Worm (Caenorhabditis elegans) whole organism, young adult: Measurements from ENCODE around the gene orc-2.

Source experiments
- B0261.1 ChIP-seq: sonication (generic microtip); optimal IDR thresholded peaks from 2 replicates; lab custom pipeline; 2016; ENCODE audit warnings: mild to moderate bottlenecking, missing genetic modification characterization, moderate library complexity, missing compliant biosample characterization
- F10E7.11 ChIP-seq: sonication (generic microtip); optimal IDR thresholded peaks from 2 replicates; lab custom pipeline; 2017; ENCODE audit warnings: mild to moderate bottlenecking, missing genetic modification characterization, moderate library complexity, missing compliant biosample characterization
- F22D6.2 ChIP-seq: sonication (generic microtip); optimal IDR thresholded peaks from 2 replicates; lab custom pipeline; 2016; ENCODE audit warnings: mild to moderate bottlenecking, missing genetic modification characterization, missing compliant biosample characterization
- F37B4.10 ChIP-seq: fragments of 200-800 bp; sonication (Bioruptor generic); IDR thresholded peaks from 2 replicates; pipeline ENCODE4 v1.3.6; 2022; ENCODE audit warnings: missing genetic modification characterization, missing compliant biosample characterization
- F52B5.7 ChIP-seq: sonication (generic microtip); optimal IDR thresholded peaks from 2 replicates; lab custom pipeline; 2016; ENCODE audit warnings: mild to moderate bottlenecking, missing genetic modification characterization, missing compliant biosample characterization
- F57C9.4 ChIP-seq: sonication (generic microtip); optimal IDR thresholded peaks from 2 replicates; lab custom pipeline; 2017; ENCODE audit warnings: mild to moderate bottlenecking, missing genetic modification characterization, missing compliant biosample characterization
- K11D2.4 ChIP-seq: fragments of 200-800 bp; sonication (Bioruptor generic); IDR thresholded peaks from 2 replicates; pipeline ENCODE4 v1.3.6; 2022; ENCODE audit warnings: missing genetic modification reagents, missing genetic modification characterization, missing compliant biosample characterization
- T07F8.4 ChIP-seq: sonication (generic microtip); optimal IDR thresholded peaks from 2 replicates; lab custom pipeline; 2016; ENCODE audit warnings: mild to moderate bottlenecking, missing genetic modification characterization, moderate library complexity, missing compliant biosample characterization
- T26A5.8 ChIP-seq: sonication (generic microtip); optimal IDR thresholded peaks from 2 replicates; lab custom pipeline; 2016; ENCODE audit warnings: missing genetic modification characterization, missing compliant biosample characterization
- Y53G8AR.9 ChIP-seq: fragments of 200-800 bp; sonication (Bioruptor generic); conservative IDR thresholded peaks from 2 replicates; pipeline ENCODE4 v1.3.6; 2022; ENCODE audit warnings: missing genetic modification reagents, missing genetic modification characterization, missing compliant biosample characterization
- ama-1 ChIP-seq, 3 experiments: fragments of 150-350 bp in 1 of 3; sonication (generic microtip) in 2 of 3; optimal IDR thresholded peaks; 2 replicates each; lab custom pipeline; 2014 to 2018; ENCODE audit warnings: missing biosample characterization in 2 of 3, missing genetic modification characterization in 2 of 3, missing genetic modification reagents in 2 of 3
- aptf-2 ChIP-seq: fragments of 200-800 bp; sonication (Bioruptor generic); conservative IDR thresholded peaks from 2 replicates; pipeline ENCODE4 v1.3.6; 2022; ENCODE audit warnings: missing genetic modification reagents, missing genetic modification characterization, missing compliant biosample characterization
- aptf-3 ChIP-seq: fragments of 200-800 bp; sonication (Bioruptor generic); IDR thresholded peaks from 2 replicates; pipeline ENCODE4 v1.3.6; 2022; ENCODE audit warnings: missing genetic modification characterization, missing compliant biosample characterization
- athp-1 ChIP-seq: sonication (generic microtip); optimal IDR thresholded peaks from 2 replicates; lab custom pipeline; 2017; ENCODE audit warnings: mild to moderate bottlenecking, missing genetic modification characterization, missing compliant biosample characterization
- bed-2 ChIP-seq: fragments of 200-800 bp; sonication (Bioruptor generic); IDR thresholded peaks from 2 replicates; pipeline ENCODE4 v1.3.6; 2022; ENCODE audit warnings: missing genetic modification reagents, missing genetic modification characterization, missing compliant biosample characterization
- ccch-3 ChIP-seq: fragments of 200-800 bp; sonication (Bioruptor generic); optimal IDR thresholded peaks from 2 replicates; lab custom pipeline; 2018; ENCODE audit warnings: mild to moderate bottlenecking, missing genetic modification characterization, missing compliant biosample characterization
- cebp-1 ChIP-seq, 2 experiments: fragments of 200-800 bp in 1 of 2; sonication (Bioruptor generic) in 1 of 2; sonication (generic microtip) in 1 of 2; IDR thresholded peaks in 1 of 2; optimal IDR thresholded peaks in 1 of 2; 2 replicates each; pipeline versions ENCODE4 v1.3.6 to Lab custom; 2017 to 2022; ENCODE audit warnings: missing compliant biosample characterization in 2 of 2, missing genetic modification characterization in 2 of 2, mild to moderate bottlenecking in 1 of 2, missing genetic modification reagents in 1 of 2, moderate library complexity in 1 of 2
- ceh-91 ChIP-seq: fragments of 200-800 bp; sonication (Bioruptor generic); IDR thresholded peaks from 2 replicates; pipeline ENCODE4 v1.3.6; 2022; ENCODE audit warnings: missing genetic modification reagents, missing genetic modification characterization, missing compliant biosample characterization
- chd-7 ChIP-seq: sonication (generic microtip); optimal IDR thresholded peaks from 2 replicates; lab custom pipeline; 2016; ENCODE audit warnings: mild to moderate bottlenecking, missing genetic modification characterization, moderate library complexity, missing compliant biosample characterization
- die-1 ChIP-seq: sonication (generic microtip); optimal IDR thresholded peaks from 2 replicates; lab custom pipeline; 2016; ENCODE audit warnings: missing genotype, mild to moderate bottlenecking, missing genetic modification characterization, missing compliant biosample characterization
- egl-44 ChIP-seq: fragments of 200-800 bp; sonication (Bioruptor generic); IDR thresholded peaks from 2 replicates; pipeline ENCODE4 v1.3.6; 2022; ENCODE audit warnings: missing genetic modification reagents, missing genetic modification characterization, missing compliant biosample characterization
- hlh-12 ChIP-seq: sonication (generic microtip); optimal IDR thresholded peaks from 2 replicates; lab custom pipeline; 2016; ENCODE audit warnings: missing genetic modification characterization, missing compliant biosample characterization
- hmg-1.2 ChIP-seq: fragments of 200-800 bp; sonication (Bioruptor generic); IDR thresholded peaks from 2 replicates; pipeline ENCODE4 v1.3.6; 2022; ENCODE audit warnings: missing genetic modification reagents, missing genetic modification characterization, missing compliant biosample characterization
- hrde-1 ChIP-seq: sonication (generic microtip); optimal IDR thresholded peaks from 2 replicates; lab custom pipeline; 2016; ENCODE audit warnings: missing genetic modification characterization, mild to moderate bottlenecking, missing compliant biosample characterization, moderate library complexity, missing genotype, missing genetic modification reagents, borderline replicate concordance
- hsf-1 ChIP-seq: fragments of 200-800 bp; sonication (Bioruptor generic); IDR thresholded peaks from 2 replicates; pipeline ENCODE4 v1.3.6; 2022; ENCODE audit warnings: missing genetic modification reagents, missing genetic modification characterization, missing compliant biosample characterization
- let-607 ChIP-seq, 2 experiments: fragments of 200-800 bp in 1 of 2; sonication (Bioruptor generic) in 1 of 2; sonication (generic microtip) in 1 of 2; optimal IDR thresholded peaks; 2 replicates each; lab custom pipeline; 2016 to 2018; ENCODE audit warnings: mild to moderate bottlenecking in 2 of 2, missing compliant biosample characterization in 2 of 2, missing genetic modification characterization in 2 of 2, moderate library complexity in 2 of 2, missing genotype in 1 of 2
- lir-1 ChIP-seq: fragments of 200-800 bp; sonication (Bioruptor generic); conservative IDR thresholded peaks from 2 replicates; pipeline ENCODE4 v1.3.6; 2022; ENCODE audit warnings: missing genetic modification reagents, missing genetic modification characterization, missing compliant biosample characterization
- madf-10 ChIP-seq: sonication (generic microtip); optimal IDR thresholded peaks from 2 replicates; lab custom pipeline; 2016; ENCODE audit warnings: mild to moderate bottlenecking, missing genetic modification characterization, missing compliant biosample characterization
- madf-3 ChIP-seq: fragments of 200-800 bp; sonication (Bioruptor generic); IDR thresholded peaks from 2 replicates; pipeline ENCODE4 v1.3.6; 2022; ENCODE audit warnings: missing genetic modification reagents, missing genetic modification characterization, missing compliant biosample characterization
- mcd-1 ChIP-seq: fragments of 200-800 bp; sonication (Bioruptor generic); IDR thresholded peaks from 2 replicates; pipeline ENCODE4 v1.3.6; 2022; ENCODE audit warnings: missing genetic modification reagents, missing genetic modification characterization, missing compliant biosample characterization
- mel-28 ChIP-seq: sonication (generic microtip); optimal IDR thresholded peaks from 2 replicates; lab custom pipeline; 2016; ENCODE audit warnings: borderline replicate concordance, mild to moderate bottlenecking, missing genetic modification characterization, missing compliant biosample characterization
- nhr-80 ChIP-seq: sonication (generic microtip); optimal IDR thresholded peaks from 2 replicates; lab custom pipeline; 2016; ENCODE audit warnings: missing genetic modification characterization, missing compliant biosample characterization
- pbrm-1 ChIP-seq: fragments of 200-800 bp; sonication (Bioruptor generic); IDR thresholded peaks from 2 replicates; pipeline ENCODE4 v1.3.6; 2022; ENCODE audit warnings: missing genetic modification reagents, missing genetic modification characterization, missing compliant biosample characterization
- pha-4 ChIP-seq: fragments of 150-350 bp; sonication (generic microtip); optimal IDR thresholded peaks from 2 replicates; lab custom pipeline; 2014; ENCODE audit warnings: missing biosample characterization, missing genetic modification reagents, missing genetic modification characterization
- rec-8 ChIP-seq, 2 experiments: sonication (generic microtip); optimal IDR thresholded peaks; 2 replicates each; lab custom pipeline; 2016; ENCODE audit warnings: mild to moderate bottlenecking in 2 of 2, missing genetic modification characterization in 2 of 2, missing genetic modification reagents in 2 of 2, missing genotype in 2 of 2, missing biosample characterization in 1 of 2, missing compliant biosample characterization in 1 of 2, moderate library complexity in 1 of 2
- snpc-3.4 ChIP-seq: sonication (generic microtip); optimal IDR thresholded peaks from 2 replicates; lab custom pipeline; 2017; ENCODE audit warnings: missing genetic modification characterization, mild to moderate bottlenecking, missing compliant biosample characterization, antibody characterized with exemption, moderate library complexity, missing genotype, missing genetic modification reagents
- snpc-4 ChIP-seq, 5 experiments: fragments of 150-350 bp in 1 of 5; sonication (generic microtip) in 4 of 5; optimal IDR thresholded peaks; 2 replicates each; lab custom pipeline; 2014 to 2018; ENCODE audit warnings: missing genetic modification characterization in 5 of 5, missing biosample characterization in 3 of 5, antibody characterized with exemption in 2 of 5, mild to moderate bottlenecking in 2 of 5, missing compliant biosample characterization in 2 of 5, missing genotype in 2 of 5, moderate library complexity in 2 of 5, missing genetic modification reagents in 1 of 5
- sptf-2 ChIP-seq: fragments of 200-800 bp; sonication (Bioruptor generic); optimal IDR thresholded peaks from 2 replicates; lab custom pipeline; 2018; ENCODE audit warnings: mild to moderate bottlenecking, missing genetic modification characterization, missing compliant biosample characterization
- tbp1 ChIP-seq: fragments of 200-800 bp; sonication (Bioruptor generic); optimal IDR thresholded peaks from 2 replicates; lab custom pipeline; 2018; ENCODE audit warnings: mild to moderate bottlenecking, missing genetic modification characterization, missing compliant biosample characterization
- tbx-9 ChIP-seq: sonication (generic microtip); optimal IDR thresholded peaks from 2 replicates; lab custom pipeline; 2016; ENCODE audit warnings: borderline replicate concordance, missing genetic modification characterization, inconsistent platforms, missing compliant biosample characterization
- tlf-1 ChIP-seq: fragments of 200-800 bp; sonication (Bioruptor generic); optimal IDR thresholded peaks from 2 replicates; lab custom pipeline; 2018; ENCODE audit warnings: mild to moderate bottlenecking, missing genetic modification characterization, missing compliant biosample characterization
- unc-130 ChIP-seq: sonication (generic microtip); optimal IDR thresholded peaks from 2 replicates; lab custom pipeline; 2016; ENCODE audit warnings: missing genetic modification reagents, missing genetic modification characterization, missing compliant biosample characterization
- unc-62 ChIP-seq: fragments of 150-350 bp; optimal IDR thresholded peaks from 2 replicates; lab custom pipeline; 2014; ENCODE audit warnings: missing biosample characterization, missing genetic modification reagents, missing genetic modification characterization
- ztf-18 ChIP-seq: sonication (generic microtip); optimal IDR thresholded peaks from 2 replicates; lab custom pipeline; 2016; ENCODE audit warnings: missing genotype, mild to moderate bottlenecking, missing genetic modification characterization, missing compliant biosample characterization
- ztf-25 ChIP-seq: fragments of 200-800 bp; sonication (Bioruptor generic); IDR thresholded peaks from 2 replicates; pipeline ENCODE4 v1.3.6; 2022; ENCODE audit warnings: missing genetic modification reagents, missing genetic modification characterization, missing compliant biosample characterization
- ztf-28 ChIP-seq: fragments of 200-800 bp; sonication (Bioruptor generic); IDR thresholded peaks from 2 replicates; pipeline ENCODE4 v1.3.6; 2022; ENCODE audit warnings: missing genetic modification reagents, missing genetic modification characterization, missing compliant biosample characterization

orc-2 gene

ce11 chrII:10840067-10840466 lies 33.7 kb upstream of the orc-2 start (continued):
- peak; percentile 80 for TF ChIP-seq mcd-1 (GFP tag; lab: Robert Waterston, UW)
- TF ChIP-seq aptf-3, result peak; percentile 61; the same call in 1 of the 2 replicates
- TF ChIP-seq mel-28 (tag; lab: Kevin White, UChicago), result peak; percentile 61
- peak; percentile 47 for TF ChIP-seq nhr-80 (tag; lab: Kevin White, UChicago)
- TF ChIP-seq unc-130 (GFP tag; lab: Kevin White, UChicago), result peak; percentile 10
- peak; percentile 82 for TF ChIP-seq madf-10 (tag; lab: Kevin White, UChicago)
- no peak for TF ChIP-seq pha-4 (tag; lab: Kevin White, UChicago)
- peak; percentile 75 for TF ChIP-seq snpc-4 (GFP tag; optimal IDR thresholded peaks at IDR 0.05; lab: Kevin White, UChicago)
- TF ChIP-seq snpc-4 (tag; optimal IDR thresholded peaks at IDR 0.05; lab: Kevin White, UChicago), result peak; percentile 24 to 78 (median 72)
- TF ChIP-seq snpc-3.4, result peak; percentile 75
- peak; percentile 84 for TF ChIP-seq chd-7 (tag; lab: Kevin White, UChicago)
- TF ChIP-seq athp-1 (tag; lab: Kevin White, UChicago), result peak; percentile 92
- peak; percentile 76 to 94 for TF ChIP-seq rec-8 (tag; optimal IDR thresholded peaks at IDR 0.05; lab: Kevin White, UChicago)
- peak; percentile 63; the same call in 1 of the 2 replicates for TF ChIP-seq egl-44
- TF ChIP-seq tlf-1 (GFP tag; lab: Kevin White, UChicago), result peak; percentile 59
- peak; percentile 76 for TF ChIP-seq hmg-1.2 (GFP tag; lab: Robert Waterston, UW)
- 0 out of 2 replicates have a peak, but pooled peaks have one; percentile 36 for TF ChIP-seq bed-2
- peak; percentile 23 for TF ChIP-seq hlh-12 (tag; lab: Kevin White, UChicago)
- TF ChIP-seq K11D2.4, result peak; percentile 64; the same call in 1 of the 2 replicates
- no peak for TF ChIP-seq ccch-3 (GFP tag; lab: Kevin White, UChicago)
- TF ChIP-seq aptf-2 (GFP tag; lab: Robert Waterston, UW), result no peak
- no peak for TF ChIP-seq F37B4.10 (GFP tag; lab: Robert Waterston, UW)
- TF ChIP-seq Y53G8AR.9 (GFP tag; lab: Robert Waterston, UW), result peak; percentile 88
- TF ChIP-seq die-1 (tag; lab: Kevin White, UChicago), result peak; percentile 94
- 0 out of 2 replicates have a peak, but pooled peaks have one; percentile 25 for TF ChIP-seq hsf-1 (GFP tag; lab: Robert Waterston, UW)
- TF ChIP-seq cebp-1 (GFP tag; IDR thresholded peaks at IDR 0.05; lab: Robert Waterston, UW), result peak; percentile 37; the same call in 1 of the 2 replicates
- TF ChIP-seq cebp-1 (tag; optimal IDR thresholded peaks at IDR 0.05; lab: Kevin White, UChicago), result peak; percentile 76
- no peak for TF ChIP-seq ama-1 (optimal IDR thresholded peaks at IDR 0.05; lab: Kevin White, UChicago)
- peak; percentile 62 to 67 for TF ChIP-seq ama-1 (GFP tag; optimal IDR thresholded peaks at IDR 0.05; lab: Kevin White, UChicago)
- TF ChIP-seq T07F8.4 (tag; lab: Kevin White, UChicago), result peak; percentile 75
- no peak for TF ChIP-seq ceh-91
- TF ChIP-seq tbp1 (GFP tag; lab: Kevin White, UChicago), result peak; percentile 99
- peak; percentile 57 for TF ChIP-seq T26A5.8 (tag; lab: Kevin White, UChicago)
- TF ChIP-seq ztf-18 (tag; lab: Kevin White, UChicago), result peak; percentile 79
- TF ChIP-seq F57C9.4 (tag; lab: Kevin White, UChicago), result no peak
- peak; percentile 60; the same call in 1 of the 2 replicates for TF ChIP-seq madf-3 (GFP tag; lab: Robert Waterston, UW)
- peak; percentile 49; the same call in 1 of the 2 replicates for TF ChIP-seq pbrm-1 (GFP tag; lab: Robert Waterston, UW)
- TF ChIP-seq lir-1 (GFP tag; lab: Robert Waterston, UW), result peak; percentile 58; the same call in 1 of the 2 replicates
- peak; percentile 94 for TF ChIP-seq B0261.1 (tag; lab: Kevin White, UChicago)
- peak; percentile 81 for TF ChIP-seq hrde-1
- peak; percentile 38 for TF ChIP-seq tbx-9 (tag; lab: Kevin White, UChicago)
- TF ChIP-seq sptf-2 (GFP tag; lab: Kevin White, UChicago), result peak; percentile 24
- TF ChIP-seq F22D6.2 (tag; lab: Kevin White, UChicago), result peak; percentile 60
- TF ChIP-seq F10E7.11 (tag; lab: Kevin White, UChicago), result no peak
- TF ChIP-seq let-607 (tag; optimal IDR thresholded peaks at IDR 0.05; lab: Kevin White, UChicago), result peak; percentile 13 to 61
- TF ChIP-seq F52B5.7 (tag; lab: Kevin White, UChicago), result peak; percentile 80
- TF ChIP-seq unc-62, result no peak
- peak; percentile 63; the same call in 1 of the 2 replicates for TF ChIP-seq ztf-28 (GFP tag; lab: Robert Waterston, UW)
- peak; percentile 80; the same call in 1 of the 2 replicates for TF ChIP-seq ztf-25 (GFP tag; lab: Robert Waterston, UW)
